Worm (Caenorhabditis elegans): ENCODE data around the gene R04F11.2.

ce11 chrV:12300166-12300565, 18.0 kb upstream of the R04F11.2 start:
- no peak for TF ChIP-seq dao-5 (tag; optimal IDR thresholded peaks at IDR 0.05)
- TF ChIP-seq him-1 (tag; optimal IDR thresholded peaks at IDR 0.05) = no peak
- no peak for TF ChIP-seq W03F9.2 (tag; optimal IDR thresholded peaks at IDR 0.05)
